Worm (Caenorhabditis elegans) whole organism, mixed stage, embryonic: ENCODE data around the gene T16G1.6.

Experiments used
- bed-3 ChIP-seq: fragments of 200-800 bp; sonication (Bioruptor generic); optimal IDR thresholded peaks from 3 replicates; lab custom pipeline; 2018; ENCODE audit warnings: mild to moderate bottlenecking, missing genetic modification characterization, moderate library complexity, missing compliant biosample characterization
- blmp-1 ChIP-seq: fragments of 150-350 bp; optimal IDR thresholded peaks from 2 replicates; lab custom pipeline; 2014; ENCODE audit warnings: missing biosample characterization, missing genetic modification characterization
- ceh-43 ChIP-seq: fragments of 200-800 bp; sonication (Bioruptor generic); optimal IDR thresholded peaks from 2 replicates; lab custom pipeline; 2018; ENCODE audit warnings: mild to moderate bottlenecking, missing genetic modification characterization, moderate library complexity, missing compliant biosample characterization
- ceh-83 ChIP-seq: fragments of 200-800 bp; sonication (Bioruptor generic); optimal IDR thresholded peaks from 2 replicates; lab custom pipeline; 2018; ENCODE audit warnings: mild to moderate bottlenecking, missing genetic modification characterization, missing compliant biosample characterization
- ces-1 ChIP-seq: fragments of 150-350 bp; optimal IDR thresholded peaks from 2 replicates; lab custom pipeline; 2014; ENCODE audit warnings: missing biosample characterization, missing genetic modification reagents, missing genetic modification characterization
- drap-1 ChIP-seq: fragments of 200-800 bp; sonication (Bioruptor generic); optimal IDR thresholded peaks from 3 replicates; lab custom pipeline; 2018; ENCODE audit warnings: mild to moderate bottlenecking, missing genetic modification characterization, missing compliant biosample characterization
- elt-1 ChIP-seq: sonication (generic microtip); optimal IDR thresholded peaks from 2 replicates; lab custom pipeline; 2017; ENCODE audit warnings: missing genetic modification characterization, mild to moderate bottlenecking, missing compliant biosample characterization, antibody characterized with exemption, moderate library complexity, borderline replicate concordance; ENCODE audit not compliant: insufficient read depth
- flh-1 ChIP-seq: fragments of 200-800 bp; sonication (Bioruptor generic); optimal IDR thresholded peaks from 2 replicates; lab custom pipeline; 2018; ENCODE audit warnings: mild to moderate bottlenecking, missing genetic modification characterization, moderate library complexity, missing compliant biosample characterization
- ham-2 ChIP-seq: fragments of 200-800 bp; sonication (Bioruptor generic); optimal IDR thresholded peaks from 2 replicates; lab custom pipeline; 2018; ENCODE audit warnings: mild to moderate bottlenecking, missing genetic modification characterization, missing compliant biosample characterization
- hlh-1 ChIP-seq: fragments of 150-350 bp; optimal IDR thresholded peaks from 2 replicates; lab custom pipeline; 2014; ENCODE audit warnings: missing biosample characterization, missing genetic modification reagents, missing genetic modification characterization
- lin-32 ChIP-seq: fragments of 200-800 bp; sonication (Bioruptor generic); optimal IDR thresholded peaks from 2 replicates; lab custom pipeline; 2018; ENCODE audit warnings: mild to moderate bottlenecking, missing genetic modification characterization, missing compliant biosample characterization
- mab-5 ChIP-seq: fragments of 150-350 bp; optimal IDR thresholded peaks from 2 replicates; lab custom pipeline; 2014; ENCODE audit warnings: missing biosample characterization, missing genetic modification characterization
- mep-1 ChIP-seq: fragments of 150-350 bp; optimal IDR thresholded peaks from 2 replicates; lab custom pipeline; 2017; ENCODE audit warnings: missing biosample characterization, missing genetic modification reagents, missing genetic modification characterization, inconsistent platforms
- mls-2 ChIP-seq: sonication (generic microtip); optimal IDR thresholded peaks from 2 replicates; lab custom pipeline; 2016; ENCODE audit warnings: mild to moderate bottlenecking, missing genetic modification characterization, moderate library complexity, missing compliant biosample characterization
- nhr-12 ChIP-seq: fragments of 150-350 bp; optimal IDR thresholded peaks from 2 replicates; lab custom pipeline; 2014; ENCODE audit warnings: missing biosample characterization, missing genetic modification characterization
- nhr-2 ChIP-seq: fragments of 150-350 bp; optimal IDR thresholded peaks from 2 replicates; lab custom pipeline; 2014; ENCODE audit warnings: missing biosample characterization, missing genetic modification characterization
- nhr-237 ChIP-seq: fragments of 150-350 bp; optimal IDR thresholded peaks from 2 replicates; lab custom pipeline; 2014; ENCODE audit warnings: missing biosample characterization, missing genetic modification characterization
- nhr-28 ChIP-seq: fragments of 150-350 bp; optimal IDR thresholded peaks from 2 replicates; lab custom pipeline; 2014; ENCODE audit warnings: missing biosample characterization, missing genetic modification characterization
- nhr-76 ChIP-seq: sonication (generic microtip); optimal IDR thresholded peaks from 2 replicates; lab custom pipeline; 2017; ENCODE audit warnings: missing biosample characterization, missing genetic modification characterization
- pha-4 ChIP-seq: fragments of 150-350 bp; optimal IDR thresholded peaks from 2 replicates; lab custom pipeline; 2018; ENCODE audit warnings: missing biosample characterization, missing genetic modification reagents, missing genetic modification characterization
- snpc-4 ChIP-seq: fragments of 150-350 bp; optimal IDR thresholded peaks from 2 replicates; lab custom pipeline; 2014; ENCODE audit warnings: missing biosample characterization, missing genetic modification characterization
- sptf-1 ChIP-seq: sonication (generic microtip); optimal IDR thresholded peaks from 2 replicates; lab custom pipeline; 2017; ENCODE audit warnings: mild to moderate bottlenecking, missing genetic modification characterization, moderate library complexity, missing compliant biosample characterization
- unc-120 ChIP-seq: sonication (generic microtip); optimal IDR thresholded peaks from 2 replicates; lab custom pipeline; 2017; ENCODE audit warnings: missing genetic modification characterization, missing compliant biosample characterization; ENCODE audit not compliant: poor library complexity, severe bottlenecking
- unc-39 ChIP-seq: fragments of 150-350 bp; optimal IDR thresholded peaks from 2 replicates; lab custom pipeline; 2014; ENCODE audit warnings: missing biosample characterization, missing genetic modification characterization
- unc-62 ChIP-seq: fragments of 150-350 bp; optimal IDR thresholded peaks from 2 replicates; lab custom pipeline; 2014; ENCODE audit warnings: missing biosample characterization, missing genetic modification reagents, missing genetic modification characterization
- zip-8 ChIP-seq: fragments of 150-350 bp; optimal IDR thresholded peaks from 2 replicates; lab custom pipeline; 2014; ENCODE audit warnings: missing biosample characterization, missing genetic modification characterization
- ztf-11 ChIP-seq: fragments of 150-350 bp; optimal IDR thresholded peaks from 2 replicates; lab custom pipeline; 2014; ENCODE audit warnings: missing biosample characterization, missing genetic modification characterization

The T16G1.6 gene

ce11 chrV:12964076-12964475 is 27.1 kb upstream of the T16G1.6 start, which contains the start of gene srd-35:
TSS of gene srd-35 (plus strand) at chrV:12964376.
- TF ChIP-seq ceh-43 (GFP tag; lab: Kevin White, UChicago) (no peak), nhr-28 (tag; lab: Kevin White, UChicago) (no peak), drap-1 (GFP tag; lab: Kevin White, UChicago) (no peak), ceh-83 (no peak), elt-1 (tag; lab: Kevin White, UChicago) (no peak), mab-5 (no peak), mls-2 (tag; lab: Kevin White, UChicago) (no peak)

ce11 chrV:12963192-12963591 is 26.2 kb upstream of the T16G1.6 start, which contains the start of gene hrg-9:
TSS of gene hrg-9 (minus strand) at chrV:12963343.
- TF ChIP-seq nhr-2 (tag; lab: Kevin White, UChicago) (no peak), mab-5 (no peak), zip-8 (tag; lab: Kevin White, UChicago) (peak; percentile 62), ceh-43 (GFP tag; lab: Kevin White, UChicago) (no peak)
- TF ChIP-seq, all 35 proteins: peak for 1

ce11 chrV:12961085-12961560 is 24.1 kb upstream of the T16G1.6 start, which contains the start of gene mpst-7:
TSS of gene mpst-7 (minus strand) at chrV:12961135.
- TF ChIP-seq pha-4 (no peak), ham-2 (GFP tag; lab: Kevin White, UChicago) (no peak), zip-8 (tag; lab: Kevin White, UChicago) (no peak), ceh-83 (no peak), sptf-1 (tag; lab: Kevin White, UChicago) (no peak), blmp-1 (tag; lab: Kevin White, UChicago) (no peak), nhr-28 (tag; lab: Kevin White, UChicago) (no peak), nhr-2 (tag; lab: Kevin White, UChicago) (no peak), drap-1 (GFP tag; lab: Kevin White, UChicago) (no peak), mls-2 (tag; lab: Kevin White, UChicago) (no peak), ztf-11 (tag; lab: Kevin White, UChicago) (no peak), flh-1 (no peak), ceh-43 (GFP tag; lab: Kevin White, UChicago) (no peak), bed-3 (no peak), mab-5 (no peak), nhr-237 (no peak)

- no peak for TF ChIP-seq ceh-83
- no peak for TF ChIP-seq ces-1 (GFP tag; lab: Kevin White, UChicago)
- no peak for TF ChIP-seq unc-39 (tag; lab: Kevin White, UChicago)
- TF ChIP-seq bed-3 = no peak
- no peak for TF ChIP-seq nhr-28 (tag; lab: Kevin White, UChicago)
- TF ChIP-seq mep-1 (tag; lab: Kevin White, UChicago) = no peak
- no peak for TF ChIP-seq unc-62 (GFP tag; lab: Kevin White, UChicago)
- no peak for TF ChIP-seq nhr-237
- TF ChIP-seq hlh-1 (tag; lab: Kevin White, UChicago) = no peak
- TF ChIP-seq zip-8 (tag; lab: Kevin White, UChicago) = no peak
- TF ChIP-seq sptf-1 (tag; lab: Kevin White, UChicago) = no peak
- TF ChIP-seq nhr-76 (tag; lab: Kevin White, UChicago) = no peak
- no peak for TF ChIP-seq snpc-4
- TF ChIP-seq unc-120 (tag; lab: Kevin White, UChicago) = no peak
- no peak for TF ChIP-seq nhr-2 (tag; lab: Kevin White, UChicago)
- no peak for TF ChIP-seq lin-32 (GFP tag; lab: Kevin White, UChicago)
- TF ChIP-seq, all 35 proteins: peak for 0
Measured at ce11 chrV:12954261-12954660, 17.3 kb upstream of the T16G1.6 start.

- TF ChIP-seq unc-62 (GFP tag; lab: Kevin White, UChicago) (no peak), lin-32 (GFP tag; lab: Kevin White, UChicago) (no peak), ceh-83 (no peak), ceh-43 (GFP tag; lab: Kevin White, UChicago) (no peak), nhr-12 (tag; lab: Kevin White, UChicago) (no peak)
Measured at ce11 chrV:12953702-12954101, 16.7 kb upstream of the T16G1.6 start, which contains the start of gene eif-3.K. TSS of gene eif-3.K (plus strand) at chrV:12954002.

ce11 chrV:12952287-12952686 is 15.3 kb upstream of the T16G1.6 start, which contains the start of gene pqn-68:
TSS of gene pqn-68 (plus strand) at chrV:12952636.
- TF ChIP-seq nhr-2 (tag; lab: Kevin White, UChicago) (no peak), drap-1 (GFP tag; lab: Kevin White, UChicago) (no peak), pha-4 (peak; percentile 8)
